Worm (Caenorhabditis elegans): Measurements from ENCODE around the gene prp-8.

DNA sequence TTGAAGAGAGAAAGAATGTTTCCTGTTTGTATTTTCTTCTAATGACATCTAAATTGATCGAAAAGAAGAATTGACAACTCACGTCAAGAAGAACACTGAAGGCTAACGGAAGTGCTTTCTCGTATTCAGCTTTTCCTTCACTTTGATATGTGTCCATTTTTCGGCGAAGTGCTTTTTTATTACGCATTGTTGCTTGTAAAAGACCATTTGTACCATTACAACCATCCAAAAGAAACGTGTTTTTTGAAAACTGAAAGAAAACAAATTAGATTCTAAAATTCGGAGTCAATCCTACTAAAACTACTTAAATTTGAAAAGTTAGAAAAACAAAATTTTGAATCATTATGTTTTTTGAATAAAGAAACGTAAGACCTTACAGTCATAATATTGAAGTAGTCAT lies 34.9 kb downstream of the prp-8 start:
- TF ChIP-seq lin-29 (GFP tag; IDR thresholded peaks at IDR 0.05) (no peak), lin-39 (tag; optimal IDR thresholded peaks at IDR 0.05) (no peak), daf-12 (tag; optimal IDR thresholded peaks at IDR 0.05) (no peak), mdt-29 (GFP tag; IDR thresholded peaks at IDR 0.05) (no peak)
